ENCODE assay signal across 6 fruit fly cellular contexts in genomic region chr3L:8546355-8546771, dm6.
TF ChIP-seq lines count a peak whose summit lies in the region.

No protein-coding gene starts in this region.

- TF ChIP-seq CTCF in whole organism, embryonic (GFP tag; optimal IDR thresholded peaks at IDR 0.05; lab: Kevin White, UChicago): no peak

TF ChIP-seq in whole organism, 6 proteins besides CTCF, POLR2A, EP300 and RAD21:
- TF ChIP-seq usp (GFP tag; optimal IDR thresholded peaks at IDR 0.05; lab: Kevin White, UChicago) (no peak), EcR (GFP tag; optimal IDR thresholded peaks at IDR 0.05; lab: Kevin White, UChicago) (peak; percentile 44 to 60), CG8478 (optimal IDR thresholded peaks at IDR 0.05; lab: Kevin White, UChicago) (no peak), psq (optimal IDR thresholded peaks at IDR 0.05; lab: Kevin White, UChicago) (no peak)

TF ChIP-seq in whole organism, adult, 20 proteins besides CTCF, POLR2A, EP300 and RAD21 (continues in another document):
- TF ChIP-seq CG11617 (GFP tag; optimal IDR thresholded peaks at IDR 0.05; lab: Kevin White, UChicago): peak; percentile 49
- TF ChIP-seq Crg-1 (GFP tag; optimal IDR thresholded peaks at IDR 0.05; lab: Kevin White, UChicago): peak; percentile 25
- peak; percentile 30 for TF ChIP-seq CG1620 (GFP tag; optimal IDR thresholded peaks at IDR 0.05; lab: Kevin White, UChicago)
- no peak for TF ChIP-seq cnc (optimal IDR thresholded peaks at IDR 0.05; lab: Kevin White, UChicago)
- peak; percentile 97 for TF ChIP-seq kay (GFP tag; lab: Kevin White, UChicago; ENCODE audit: borderline replicate concordance)
- peak; percentile 43 for TF ChIP-seq pad (GFP tag; optimal IDR thresholded peaks at IDR 0.05; lab: Kevin White, UChicago)
- TF ChIP-seq Mnt (GFP tag; optimal IDR thresholded peaks at IDR 0.05; lab: Kevin White, UChicago): peak; percentile 86
- no peak for TF ChIP-seq Hr96 (GFP tag; optimal IDR thresholded peaks at IDR 0.05; lab: Kevin White, UChicago)
- peak; percentile 12 for TF ChIP-seq Clk (GFP tag; optimal IDR thresholded peaks at IDR 0.05; lab: Kevin White, UChicago)
- TF ChIP-seq CG12768 (GFP tag; optimal IDR thresholded peaks at IDR 0.05; lab: Kevin White, UChicago): peak; percentile 67
- peak; percentile 66 for TF ChIP-seq cic (GFP tag; optimal IDR thresholded peaks at IDR 0.05; lab: Kevin White, UChicago)
- no peak for TF ChIP-seq CG5204 (GFP tag; optimal IDR thresholded peaks at IDR 0.05; lab: Kevin White, UChicago)
- TF ChIP-seq tj (GFP tag; optimal IDR thresholded peaks at IDR 0.05; lab: Kevin White, UChicago): peak; percentile 65
- peak; percentile 47 for TF ChIP-seq CG7101 (tag; optimal IDR thresholded peaks at IDR 0.05; lab: Kevin White, UChicago)
- TF ChIP-seq CG33017 (tag; optimal IDR thresholded peaks at IDR 0.05; lab: Kevin White, UChicago): peak; percentile 56
- TF ChIP-seq bab1 (GFP tag; optimal IDR thresholded peaks at IDR 0.05; lab: Kevin White, UChicago): peak; percentile 21
- TF ChIP-seq ovo (GFP tag; optimal IDR thresholded peaks at IDR 0.05; lab: Kevin White, UChicago): no peak

TF ChIP-seq in whole organism, embryonic, 481 proteins besides CTCF, POLR2A, EP300 and RAD21 (continues in another document):
- TF ChIP-seq Bteb2 (GFP tag; optimal IDR thresholded peaks at IDR 0.05; lab: Kevin White, UChicago) (no peak), Fer1 (GFP tag; optimal IDR thresholded peaks at IDR 0.05; lab: Kevin White, UChicago) (peak; percentile 36), ci (GFP tag; IDR thresholded peaks at IDR 0.05; lab: Robert Waterston, UW) (peak; percentile 57; the same call in 1 of the 3 replicates), kni (GFP tag; optimal IDR thresholded peaks at IDR 0.05; lab: Kevin White, UChicago) (peak; percentile 29), lmd (GFP tag; IDR thresholded peaks at IDR 0.05; lab: Robert Waterston, UW) (no peak), p53 (GFP tag; optimal IDR thresholded peaks at IDR 0.05; lab: Kevin White, UChicago) (no peak), slbo (GFP tag; IDR thresholded peaks at IDR 0.05; lab: Robert Waterston, UW) (peak; percentile 39; the same call in 1 of the 2 replicates), oc (tag; optimal IDR thresholded peaks at IDR 0.05; lab: Kevin White, UChicago) (peak; percentile 56), Dbx (GFP tag; IDR thresholded peaks at IDR 0.05; lab: Robert Waterston, UW) (peak; percentile 76; the same call in 2 of the 3 replicates), dm (GFP tag; optimal IDR thresholded peaks at IDR 0.05; lab: Kevin White, UChicago) (no peak), salm (tag; optimal IDR thresholded peaks at IDR 0.05; lab: Kevin White, UChicago) (no peak), wek (GFP tag; optimal IDR thresholded peaks at IDR 0.05; lab: Kevin White, UChicago) (peak; percentile 41), sens (GFP tag; lab: Kevin White, UChicago) (peak; percentile 51), tap (tag; optimal IDR thresholded peaks at IDR 0.05; lab: Kevin White, UChicago) (peak; percentile 11), sug (tag; optimal IDR thresholded peaks at IDR 0.05; lab: Kevin White, UChicago) (peak; percentile 23), E2f1 (GFP tag; IDR thresholded peaks at IDR 0.05; lab: Robert Waterston, UW) (no peak), chinmo (GFP tag; IDR thresholded peaks at IDR 0.05; lab: Robert Waterston, UW; ENCODE audit: partially characterized antibody) (peak; percentile 91; the same call in 1 of the 4 replicates), crol (GFP tag; IDR thresholded peaks at IDR 0.05; lab: Robert Waterston, UW) (peak; percentile 97)

TF ChIP-seq in whole organism, prepupa, 60 proteins besides CTCF, POLR2A, EP300 and RAD21 (continues in another document):
- TF ChIP-seq Hr4 (GFP tag; optimal IDR thresholded peaks at IDR 0.05; lab: Kevin White, UChicago): no peak
- peak; percentile 7 for TF ChIP-seq Ets96B (tag; optimal IDR thresholded peaks at IDR 0.05; lab: Kevin White, UChicago)
- no peak for TF ChIP-seq CG6808 (GFP tag; optimal IDR thresholded peaks at IDR 0.05; lab: Kevin White, UChicago)
- TF ChIP-seq net (GFP tag; optimal IDR thresholded peaks at IDR 0.05; lab: Kevin White, UChicago): peak; percentile 68
- no peak for TF ChIP-seq dac (GFP tag; optimal IDR thresholded peaks at IDR 0.05; lab: Kevin White, UChicago)
- TF ChIP-seq CG6276 (GFP tag; optimal IDR thresholded peaks at IDR 0.05; lab: Kevin White, UChicago): peak; percentile 49
- TF ChIP-seq CG11762 (GFP tag; optimal IDR thresholded peaks at IDR 0.05; lab: Kevin White, UChicago; ENCODE audit: insufficient read depth): peak; percentile 12
- peak; percentile 92 for TF ChIP-seq fkh (GFP tag; optimal IDR thresholded peaks at IDR 0.05; lab: Kevin White, UChicago)
- peak; percentile 75 for TF ChIP-seq Eip78C (GFP tag; lab: Kevin White, UChicago)
- TF ChIP-seq dsx (GFP tag; optimal IDR thresholded peaks at IDR 0.05; lab: Kevin White, UChicago; ENCODE audit: poor library complexity, severe bottlenecking): peak; percentile 57
- peak; percentile 65 for TF ChIP-seq vri (GFP tag; optimal IDR thresholded peaks at IDR 0.05; lab: Kevin White, UChicago)
- TF ChIP-seq CG8119 (GFP tag; IDR thresholded peaks at IDR 0.05; lab: Robert Waterston, UW): peak; percentile 70
- TF ChIP-seq CG15336 (GFP tag; IDR thresholded peaks at IDR 0.05; lab: Robert Waterston, UW): peak; percentile 64; the same call in 1 of the 2 replicates
- peak; percentile 2 for TF ChIP-seq CG10669 (GFP tag; optimal IDR thresholded peaks at IDR 0.05; lab: Kevin White, UChicago)
- peak; percentile 16 for TF ChIP-seq topi (GFP tag; optimal IDR thresholded peaks at IDR 0.05; lab: Kevin White, UChicago)
- TF ChIP-seq CG16779 (tag; optimal IDR thresholded peaks at IDR 0.05; lab: Kevin White, UChicago): peak; percentile 57
- no peak for TF ChIP-seq CG31627 (GFP tag; optimal IDR thresholded peaks at IDR 0.05; lab: Kevin White, UChicago)
- peak; percentile 1 for TF ChIP-seq achi (GFP tag; optimal IDR thresholded peaks at IDR 0.05; lab: Kevin White, UChicago)

TF ChIP-seq in whole organism, pupa, 21 proteins besides CTCF, POLR2A, EP300 and RAD21 (continues in another document):
- TF ChIP-seq CG12605 (GFP tag; IDR thresholded peaks at IDR 0.05; lab: Robert Waterston, UW): peak; percentile 57; the same call in 1 of the 2 replicates
- TF ChIP-seq CG9948 (tag; optimal IDR thresholded peaks at IDR 0.05; lab: Kevin White, UChicago): no peak
- TF ChIP-seq CG8301 (tag; optimal IDR thresholded peaks at IDR 0.05; lab: Kevin White, UChicago): no peak
- no peak for TF ChIP-seq rn (GFP tag; IDR thresholded peaks at IDR 0.05; lab: Robert Waterston, UW)
- peak; percentile 36 for TF ChIP-seq CG8159 (tag; optimal IDR thresholded peaks at IDR 0.05; lab: Kevin White, UChicago)
- peak; percentile 96 for TF ChIP-seq EcR (GFP tag; optimal IDR thresholded peaks at IDR 0.05; lab: Kevin White, UChicago)
- no peak for TF ChIP-seq CG34367 (tag; optimal IDR thresholded peaks at IDR 0.05; lab: Kevin White, UChicago)
- peak; percentile 18 for TF ChIP-seq CG15710 (tag; optimal IDR thresholded peaks at IDR 0.05; lab: Kevin White, UChicago)
- peak; percentile 69 for TF ChIP-seq CG32121 (GFP tag; IDR thresholded peaks at IDR 0.05; lab: Robert Waterston, UW)
- TF ChIP-seq CG14655 (GFP tag; optimal IDR thresholded peaks at IDR 0.05; lab: Kevin White, UChicago): no peak
- TF ChIP-seq Snoo (tag; optimal IDR thresholded peaks at IDR 0.05; lab: Kevin White, UChicago): peak; percentile 30
- TF ChIP-seq gl (tag; optimal IDR thresholded peaks at IDR 0.05; lab: Kevin White, UChicago): peak; percentile 57
- peak; percentile 67 for TF ChIP-seq Pif1B (GFP tag; optimal IDR thresholded peaks at IDR 0.05; lab: Kevin White, UChicago)
- no peak for TF ChIP-seq D1 (tag; optimal IDR thresholded peaks at IDR 0.05; lab: Kevin White, UChicago)
- TF ChIP-seq CG13204 (GFP tag; optimal IDR thresholded peaks at IDR 0.05; lab: Kevin White, UChicago): peak; percentile 63
- no peak for TF ChIP-seq CG17806 (tag; optimal IDR thresholded peaks at IDR 0.05; lab: Kevin White, UChicago)
- TF ChIP-seq Pif1A (GFP tag; optimal IDR thresholded peaks at IDR 0.05; lab: Kevin White, UChicago): peak; percentile 59
- no peak; the same call in 1 of the 3 replicates for TF ChIP-seq fd96Ca (GFP tag; IDR thresholded peaks at IDR 0.05; lab: Robert Waterston, UW)
- TF ChIP-seq Ets98B (GFP tag; IDR thresholded peaks at IDR 0.05; lab: Robert Waterston, UW): peak; percentile 62
- TF ChIP-seq CG10348 (GFP tag; IDR thresholded peaks at IDR 0.05; lab: Robert Waterston, UW): no peak

TF ChIP-seq in whole organism, wandering third instar larva, 38 proteins besides CTCF, POLR2A, EP300 and RAD21 (continues in another document):
- TF ChIP-seq Sp1 (GFP tag; optimal IDR thresholded peaks at IDR 0.05; lab: Kevin White, UChicago) (peak; percentile 48), Hnf4 (GFP tag; optimal IDR thresholded peaks at IDR 0.05; lab: Kevin White, UChicago) (no peak), Jra (GFP tag; optimal IDR thresholded peaks at IDR 0.05; lab: Kevin White, UChicago) (peak; percentile 79), Hr83 (GFP tag; optimal IDR thresholded peaks at IDR 0.05; lab: Kevin White, UChicago; ENCODE audit: poor library complexity, severe bottlenecking) (peak; percentile 66), dmrt93B (GFP tag; optimal IDR thresholded peaks at IDR 0.05; lab: Kevin White, UChicago) (no peak), CrebA (GFP tag; optimal IDR thresholded peaks at IDR 0.05; lab: Kevin White, UChicago; ENCODE audit: borderline replicate concordance) (peak; percentile 48), tai (GFP tag; optimal IDR thresholded peaks at IDR 0.05; lab: Kevin White, UChicago) (peak; percentile 4), sage (GFP tag; optimal IDR thresholded peaks at IDR 0.05; lab: Kevin White, UChicago) (peak; percentile 41), Mio (GFP tag; optimal IDR thresholded peaks at IDR 0.05; lab: Kevin White, UChicago) (no peak), rgr (GFP tag; optimal IDR thresholded peaks at IDR 0.05; lab: Kevin White, UChicago) (peak; percentile 49), GATAd (GFP tag; optimal IDR thresholded peaks at IDR 0.05; lab: Kevin White, UChicago) (no peak), CG32264 (GFP tag; optimal IDR thresholded peaks at IDR 0.05; lab: Kevin White, UChicago) (peak; percentile 41), h (GFP tag; optimal IDR thresholded peaks at IDR 0.05; lab: Kevin White, UChicago) (peak; percentile 71), N (GFP tag; optimal IDR thresholded peaks at IDR 0.05; lab: Kevin White, UChicago) (no peak), dsf (GFP tag; optimal IDR thresholded peaks at IDR 0.05; lab: Kevin White, UChicago; ENCODE audit: borderline replicate concordance) (no peak), lola (GFP tag; optimal IDR thresholded peaks at IDR 0.05; lab: Kevin White, UChicago) (no peak), psq (GFP tag; optimal IDR thresholded peaks at IDR 0.05; lab: Kevin White, UChicago) (peak; percentile 81), sv (GFP tag; optimal IDR thresholded peaks at IDR 0.05; lab: Kevin White, UChicago) (no peak), usp (GFP tag; optimal IDR thresholded peaks at IDR 0.05; lab: Kevin White, UChicago) (no peak), Hr78 (GFP tag; optimal IDR thresholded peaks at IDR 0.05; lab: Kevin White, UChicago) (no peak), pan (optimal IDR thresholded peaks at IDR 0.05; lab: Kevin White, UChicago) (no peak), jim (GFP tag; optimal IDR thresholded peaks at IDR 0.05; lab: Kevin White, UChicago) (peak; percentile 47), CG9705 (GFP tag; optimal IDR thresholded peaks at IDR 0.05; lab: Kevin White, UChicago) (no peak)
